Fruit fly (Drosophila melanogaster) whole organism, embryonic: Measurements from ENCODE around the gene MED14.

Experiments
- Aef1 ChIP-seq: fragments of 200-800 bp; sonication (Bioruptor generic); IDR thresholded peaks from 3 replicates; pipeline ENCODE4 v1.3.6; 2022; ENCODE audit warnings: missing biosample characterization, missing genetic modification characterization
- B-H1 ChIP-seq: fragments of 200-800 bp; sonication (Bioruptor generic); IDR thresholded peaks from 3 replicates; pipeline ENCODE4 v1.3.6; 2022; ENCODE audit warnings: missing biosample characterization, missing genetic modification characterization
- BEAF-32 ChIP-seq: fragments of 200-800 bp; sonication (Bioruptor generic); optimal IDR thresholded peaks from 3 replicates; lab custom pipeline; 2017; ENCODE audit warnings: missing biosample characterization, missing genetic modification characterization, mild to moderate bottlenecking, moderate library complexity, missing genetic modification reagents
- CG10321 ChIP-seq: fragments of 200-800 bp; sonication (Bioruptor generic); IDR thresholded peaks from 2 replicates; pipeline ENCODE4 v1.3.6; 2022; ENCODE audit warnings: missing biosample characterization, missing genetic modification characterization
- CG11093 ChIP-seq: fragments of 200-800 bp; sonication (Bioruptor generic); IDR thresholded peaks from 3 replicates; pipeline ENCODE4 v1.3.6; 2022; ENCODE audit warnings: missing biosample characterization, missing genetic modification characterization
- CG13424 ChIP-seq: fragments of 200-800 bp; sonication (Bioruptor generic); optimal IDR thresholded peaks from 2 replicates; lab custom pipeline; 2019; ENCODE audit warnings: missing biosample characterization, mild to moderate bottlenecking, missing genetic modification characterization, moderate library complexity
- CG14050 ChIP-seq: fragments of 200-800 bp; sonication (Bioruptor generic); IDR thresholded peaks from 3 replicates; pipeline ENCODE4 v1.3.6; 2022; ENCODE audit warnings: missing biosample characterization, missing genetic modification characterization
- CG15011 ChIP-seq: fragments of 200-800 bp; sonication (Bioruptor generic); optimal IDR thresholded peaks from 3 replicates; lab custom pipeline; 2018; ENCODE audit warnings: missing biosample characterization, mild to moderate bottlenecking, missing genetic modification characterization
- CG16779 ChIP-seq: fragments of 200-800 bp; sonication (Bioruptor generic); IDR thresholded peaks from 2 replicates; pipeline ENCODE4 v1.3.6; 2022; ENCODE audit warnings: missing biosample characterization, missing genetic modification characterization
- CG2199 ChIP-seq: fragments of 200-800 bp; sonication (Bioruptor generic); IDR thresholded peaks from 3 replicates; pipeline ENCODE4 v1.3.6; 2022; ENCODE audit warnings: missing biosample characterization, missing genetic modification characterization
- CG2202 ChIP-seq: fragments of 200-800 bp; sonication (Bioruptor generic); optimal IDR thresholded peaks from 2 replicates; lab custom pipeline; 2018; ENCODE audit warnings: missing biosample characterization, mild to moderate bottlenecking, missing genetic modification characterization
- CG31441 ChIP-seq: fragments of 200-800 bp; sonication (Bioruptor generic); IDR thresholded peaks from 2 replicates; pipeline ENCODE4 v1.3.6; 2022; ENCODE audit warnings: missing biosample characterization, missing genetic modification characterization
- CG34224 ChIP-seq: fragments of 200-800 bp; sonication (Bioruptor generic); IDR thresholded peaks from 3 replicates; pipeline ENCODE4 v1.3.6; 2022; ENCODE audit warnings: missing biosample characterization, missing genetic modification characterization; ENCODE audit not compliant: partially characterized antibody
- CG34422 ChIP-seq: fragments of 200-800 bp; sonication (Bioruptor generic); IDR thresholded peaks from 3 replicates; pipeline ENCODE4 v1.3.6; 2022; ENCODE audit warnings: missing biosample characterization, missing genetic modification characterization
- CG4328 ChIP-seq: fragments of 200-800 bp; sonication (Bioruptor generic); optimal IDR thresholded peaks from 3 replicates; lab custom pipeline; 2017; ENCODE audit warnings: missing biosample characterization, missing genetic modification reagents, missing genetic modification characterization
- CG43689 ChIP-seq: fragments of 200-800 bp; sonication (Bioruptor generic); IDR thresholded peaks from 2 replicates; pipeline ENCODE4 v1.3.6; 2022; ENCODE audit warnings: missing biosample characterization, missing genetic modification characterization
- CG4404 ChIP-seq: fragments of 200-800 bp; sonication (Bioruptor generic); IDR thresholded peaks from 2 replicates; pipeline ENCODE4 v1.3.6; 2022; ENCODE audit warnings: missing biosample characterization, missing genetic modification characterization
- CG4730 ChIP-seq: fragments of 200-800 bp; sonication (Bioruptor generic); IDR thresholded peaks from 2 replicates; pipeline ENCODE4 v1.3.6; 2022; ENCODE audit warnings: missing biosample characterization, missing genetic modification characterization
- CG6813 ChIP-seq: fragments of 200-800 bp; sonication (Bioruptor generic); optimal IDR thresholded peaks from 2 replicates; lab custom pipeline; 2017; ENCODE audit warnings: missing biosample characterization, missing genetic modification characterization, mild to moderate bottlenecking, moderate library complexity, missing genetic modification reagents
- CG7839 ChIP-seq: fragments of 200-800 bp; sonication (Bioruptor generic); optimal IDR thresholded peaks from 3 replicates; lab custom pipeline; 2018; ENCODE audit warnings: missing biosample characterization, mild to moderate bottlenecking, missing genetic modification characterization, moderate library complexity
- CoRest ChIP-seq: fragments of 200-800 bp; sonication (Bioruptor generic); optimal IDR thresholded peaks from 3 replicates; lab custom pipeline; 2018; ENCODE audit warnings: missing biosample characterization, mild to moderate bottlenecking, missing genetic modification characterization, moderate library complexity
- Ets97D ChIP-seq: fragments of 200-800 bp; sonication (Bioruptor generic); optimal IDR thresholded peaks from 3 replicates; lab custom pipeline; 2016; ENCODE audit warnings: missing biosample characterization, missing genetic modification characterization
- Hand ChIP-seq: fragments of 200-800 bp; sonication (Bioruptor generic); optimal IDR thresholded peaks from 2 replicates; lab custom pipeline; 2017; ENCODE audit warnings: mild to moderate bottlenecking, missing biosample characterization, missing genetic modification reagents, missing genetic modification characterization
- MBD-R2 ChIP-seq: fragments of 200-800 bp; sonication (Bioruptor generic); IDR thresholded peaks from 2 replicates; pipeline ENCODE4 v1.3.6; 2022; ENCODE audit warnings: missing biosample characterization, missing genetic modification characterization
- Mrtf ChIP-seq: fragments of 200-800 bp; sonication (Bioruptor generic); IDR thresholded peaks from 3 replicates; pipeline ENCODE4 v1.3.6; 2022; ENCODE audit warnings: missing biosample characterization, missing genetic modification characterization
- NFAT ChIP-seq: fragments of 200-800 bp; sonication (Bioruptor generic); IDR thresholded peaks from 2 replicates; pipeline ENCODE4 v1.3.6; 2022; ENCODE audit warnings: missing biosample characterization, missing genetic modification characterization
- Oli ChIP-seq: fragments of 200-800 bp; sonication (Bioruptor generic); optimal IDR thresholded peaks from 2 replicates; lab custom pipeline; 2018; ENCODE audit warnings: missing biosample characterization, mild to moderate bottlenecking, missing genetic modification characterization, moderate library complexity
- Poxn ChIP-seq: fragments of 200-800 bp; sonication (Bioruptor generic); IDR thresholded peaks from 2 replicates; pipeline ENCODE4 v1.3.6; 2022; ENCODE audit warnings: missing biosample characterization, missing genetic modification characterization
- Scr ChIP-seq: fragments of 200-800 bp; sonication (Bioruptor generic); IDR thresholded peaks from 2 replicates; pipeline ENCODE4 v1.3.6; 2022; ENCODE audit warnings: missing biosample characterization, missing genetic modification characterization; ENCODE audit not compliant: partially characterized antibody
- Sry-β ChIP-seq: fragments of 200-800 bp; sonication (Bioruptor generic); optimal IDR thresholded peaks from 2 replicates; lab custom pipeline; 2018; ENCODE audit warnings: missing biosample characterization, mild to moderate bottlenecking, missing genetic modification characterization, moderate library complexity
- Stat92E ChIP-seq, 3 experiments: fragments of >200 bp in 2 of 3; fragments of 200-800 bp in 1 of 3; sonication (Bioruptor generic) in 1 of 3; optimal IDR thresholded peaks; 2 replicates each; lab custom pipeline; 2017 to 2019; ENCODE audit warnings: missing biosample characterization in 3 of 3, missing genetic modification characterization in 3 of 3, mild to moderate bottlenecking in 1 of 3, moderate library complexity in 1 of 3
- aop ChIP-seq: fragments of 200-800 bp; sonication (Bioruptor generic); IDR thresholded peaks from 2 replicates; pipeline ENCODE4 v1.3.6; 2022; ENCODE audit warnings: missing biosample characterization, missing genetic modification characterization
- ap ChIP-seq: fragments of 200-800 bp; sonication (Bioruptor generic); IDR thresholded peaks from 2 replicates; pipeline ENCODE4 v1.3.6; 2022; ENCODE audit warnings: missing biosample characterization, missing genetic modification characterization
- ara ChIP-seq: fragments of 200-800 bp; sonication (Bioruptor generic); IDR thresholded peaks from 2 replicates; pipeline ENCODE4 v1.3.6; 2022; ENCODE audit warnings: missing biosample characterization, missing genetic modification characterization
- ato ChIP-seq: fragments of 200-800 bp; sonication (Bioruptor generic); IDR thresholded peaks from 2 replicates; pipeline ENCODE4 v1.3.6; 2022; ENCODE audit warnings: missing biosample characterization, missing genetic modification characterization; ENCODE audit not compliant: partially characterized antibody
- crol ChIP-seq: fragments of 200-800 bp; sonication (Bioruptor generic); IDR thresholded peaks from 2 replicates; pipeline ENCODE4 v1.3.6; 2022; ENCODE audit warnings: missing biosample characterization, missing genetic modification characterization
- dm ChIP-seq: fragments of 200-800 bp; sonication (Bioruptor generic); optimal IDR thresholded peaks from 3 replicates; lab custom pipeline; 2016; ENCODE audit warnings: missing biosample characterization, missing genetic modification characterization
- ewg ChIP-seq: fragments of 200-800 bp; sonication (Bioruptor generic); optimal IDR thresholded peaks from 3 replicates; lab custom pipeline; 2017; ENCODE audit warnings: mild to moderate bottlenecking, missing biosample characterization, missing genetic modification reagents, missing genetic modification characterization
- gt ChIP-seq: fragments of 200-800 bp; sonication (Bioruptor generic); IDR thresholded peaks from 2 replicates; pipeline ENCODE4 v1.3.6; 2022; ENCODE audit warnings: missing biosample characterization, missing genetic modification characterization
- hbn ChIP-seq: fragments of 200-800 bp; sonication (Bioruptor generic); IDR thresholded peaks from 2 replicates; pipeline ENCODE4 v1.3.6; 2022; ENCODE audit warnings: missing biosample characterization, missing genetic modification characterization; ENCODE audit not compliant: partially characterized antibody
- inv ChIP-seq: fragments of 200-800 bp; sonication (Bioruptor generic); IDR thresholded peaks from 2 replicates; pipeline ENCODE4 v1.3.6; 2022; ENCODE audit warnings: missing biosample characterization, missing genetic modification characterization; ENCODE audit not compliant: partially characterized antibody
- knrl ChIP-seq: fragments of 200-800 bp; sonication (Bioruptor generic); IDR thresholded peaks from 3 replicates; pipeline ENCODE4 v1.3.6; 2022; ENCODE audit warnings: missing biosample characterization, missing genetic modification characterization; ENCODE audit not compliant: partially characterized antibody
- mirr ChIP-seq: fragments of 200-800 bp; sonication (Bioruptor generic); optimal IDR thresholded peaks from 3 replicates; lab custom pipeline; 2018; ENCODE audit warnings: missing biosample characterization, mild to moderate bottlenecking, missing genetic modification characterization
- psq ChIP-seq: fragments of 200-800 bp; sonication (Bioruptor generic); optimal IDR thresholded peaks from 2 replicates; lab custom pipeline; 2017; ENCODE audit warnings: missing biosample characterization, missing genetic modification characterization
- ranshi ChIP-seq: fragments of 200-800 bp; sonication (Bioruptor generic); IDR thresholded peaks from 2 replicates; pipeline ENCODE4 v1.3.6; 2022; ENCODE audit warnings: missing biosample characterization, missing genetic modification characterization
- ro ChIP-seq: fragments of 200-800 bp; sonication (Bioruptor generic); IDR thresholded peaks from 2 replicates; pipeline ENCODE4 v1.3.6; 2022; ENCODE audit warnings: missing biosample characterization, missing genetic modification characterization
- run ChIP-seq: fragments of 200-800 bp; sonication (Bioruptor generic); optimal IDR thresholded peaks from 3 replicates; lab custom pipeline; 2018; ENCODE audit warnings: missing biosample characterization, mild to moderate bottlenecking, missing genetic modification characterization
- sima ChIP-seq: fragments of 200-800 bp; sonication (Bioruptor generic); optimal IDR thresholded peaks from 2 replicates; lab custom pipeline; 2016; ENCODE audit warnings: missing biosample characterization, missing genetic modification characterization
- stc ChIP-seq: fragments of 200-800 bp; sonication (Bioruptor generic); IDR thresholded peaks from 2 replicates; pipeline ENCODE4 v1.3.6; 2022; ENCODE audit warnings: missing biosample characterization, missing genetic modification characterization
- tna ChIP-seq: fragments of 200-800 bp; sonication (Bioruptor generic); IDR thresholded peaks from 2 replicates; pipeline ENCODE4 v1.3.6; 2022; ENCODE audit warnings: missing biosample characterization, missing genetic modification characterization; ENCODE audit not compliant: partially characterized antibody
- trem ChIP-seq: fragments of 200-800 bp; optimal IDR thresholded peaks from 3 replicates; lab custom pipeline; 2019; ENCODE audit warnings: missing biosample characterization, mild to moderate bottlenecking, missing genetic modification characterization, moderate library complexity

MED14 gene

DNA sequence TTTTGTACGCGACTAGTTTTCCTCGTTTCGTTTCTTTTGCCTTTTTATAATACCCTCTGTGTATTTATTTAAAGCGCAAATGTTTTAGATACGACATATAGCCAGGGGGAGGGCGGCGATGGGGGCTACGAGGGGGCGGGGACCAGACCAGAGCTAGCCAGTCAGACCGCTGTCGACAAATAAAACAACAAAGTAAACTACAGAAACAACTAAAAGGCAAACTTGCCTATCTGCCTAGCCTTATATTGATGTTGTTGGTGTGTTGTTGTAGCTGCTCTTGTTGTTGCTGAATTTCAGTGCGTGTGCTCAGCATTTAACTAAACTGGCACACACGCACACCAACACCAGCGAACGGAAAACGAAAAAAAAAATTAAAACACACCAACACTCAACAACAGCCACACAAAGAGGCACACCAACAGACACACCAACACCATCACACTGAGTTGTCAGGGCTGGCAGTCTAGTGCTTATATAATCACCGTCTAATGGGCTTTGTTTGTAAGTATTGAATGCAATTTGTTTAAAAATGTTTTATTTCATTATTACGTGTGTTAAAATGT is 36.4 kb downstream of the MED14 start (continued):
- TF ChIP-seq CG34224 (no peak), CG4404 (GFP tag; lab: Robert Waterston, UW) (no peak), ranshi (peak; percentile 19; the same call in 1 of the 2 replicates), Mrtf (GFP tag; lab: Robert Waterston, UW) (no peak), run (tag; lab: Kevin White, UChicago) (no peak), CG13424 (tag; lab: Kevin White, UChicago) (no peak), trem (no peak), CG10321 (GFP tag; lab: Robert Waterston, UW) (no peak), CG16779 (GFP tag; lab: Robert Waterston, UW) (no peak), ap (GFP tag; lab: Robert Waterston, UW) (no peak), mirr (GFP tag; lab: Kevin White, UChicago) (peak; percentile 90), aop (GFP tag; lab: Robert Waterston, UW) (no peak), CG14050 (GFP tag; lab: Robert Waterston, UW) (no peak), psq (GFP tag; lab: Kevin White, UChicago) (no peak), Hand (GFP tag; lab: Kevin White, UChicago) (no peak), Oli (tag; lab: Kevin White, UChicago) (no peak), stc (GFP tag; lab: Robert Waterston, UW) (peak; percentile 36; the same call in 1 of the 2 replicates), CG4328 (no peak), ara (no peak), CG15011 (GFP tag; lab: Kevin White, UChicago) (no peak), MBD-R2 (GFP tag; lab: Robert Waterston, UW) (no peak), Sry-β (GFP tag; lab: Kevin White, UChicago) (no peak), ato (GFP tag; lab: Robert Waterston, UW) (no peak), B-H1 (GFP tag; lab: Robert Waterston, UW) (no peak; the same call in 2 of the 3 replicates), Ets97D (GFP tag; lab: Kevin White, UChicago) (no peak), CG4730 (GFP tag; lab: Robert Waterston, UW) (0 out of 2 replicates have a peak, but pooled peaks have one; percentile 12), crol (GFP tag; lab: Robert Waterston, UW) (peak; percentile 84), CG2202 (tag; lab: Kevin White, UChicago) (no peak), hbn (GFP tag; lab: Robert Waterston, UW) (no peak), Scr (no peak), knrl (GFP tag; lab: Robert Waterston, UW) (no peak), CG11093 (GFP tag; lab: Robert Waterston, UW) (no peak), CG31441 (GFP tag; lab: Robert Waterston, UW) (no peak), gt (GFP tag; lab: Robert Waterston, UW) (no peak), NFAT (GFP tag; lab: Robert Waterston, UW) (0 out of 2 replicates have a peak, but pooled peaks have one; percentile 23), ro (GFP tag; lab: Robert Waterston, UW) (no peak), dm (GFP tag; lab: Kevin White, UChicago) (no peak), ewg (no peak), inv (GFP tag; lab: Robert Waterston, UW) (no peak), sima (GFP tag; lab: Kevin White, UChicago) (no peak), CoRest (no peak), CG43689 (GFP tag; lab: Robert Waterston, UW) (no peak), CG7839 (no peak), CG2199 (no peak), Stat92E (GFP tag; optimal IDR thresholded peaks at IDR 0.05; lab: Kevin White, UChicago) (no peak), BEAF-32 (GFP tag; lab: Kevin White, UChicago) (no peak), CG34422 (no peak), Aef1 (GFP tag; lab: Robert Waterston, UW) (peak; percentile 71), CG6813 (peak; percentile 34), Poxn (no peak), tna (no peak)
